Worm (Caenorhabditis elegans): ENCODE measurements around the gene ttr-54.

Gene ttr-54

ce11 chrIV:10177779-10178178 is 22.2 kb downstream of the ttr-54 start, which contains the start of gene mspn-1:
TSS of gene mspn-1 (plus strand) at chrIV:10177968.
- no peak for TF ChIP-seq egl-5 (tag; optimal IDR thresholded peaks at IDR 0.05)
- TF ChIP-seq nhr-11 (tag; optimal IDR thresholded peaks at IDR 0.05) = no peak
- no peak for TF ChIP-seq nfya-1 (tag; optimal IDR thresholded peaks at IDR 0.05; ENCODE audit: insufficient read depth)
- TF ChIP-seq daf-12 (tag; optimal IDR thresholded peaks at IDR 0.05) = no peak
- TF ChIP-seq snpc-4 (tag; optimal IDR thresholded peaks at IDR 0.05) = no peak
- no peak for TF ChIP-seq egl-27 (tag; optimal IDR thresholded peaks at IDR 0.05)
- no peak for TF ChIP-seq ceh-16 (tag; optimal IDR thresholded peaks at IDR 0.05)
- no peak for TF ChIP-seq pha-4 (tag; optimal IDR thresholded peaks at IDR 0.05)
- no peak for TF ChIP-seq nhr-28 (tag; optimal IDR thresholded peaks at IDR 0.05)
- TF ChIP-seq R02D3.7 (tag; optimal IDR thresholded peaks at IDR 0.05) = no peak
- TF ChIP-seq hmg-11 (tag; optimal IDR thresholded peaks at IDR 0.05) = no peak
- TF ChIP-seq elt-2 (tag; optimal IDR thresholded peaks at IDR 0.05) = no peak
- no peak for TF ChIP-seq nhr-12 (tag; optimal IDR thresholded peaks at IDR 0.05)

ce11 chrIV:10180133-10180749 is 24.7 kb downstream of the ttr-54 start, which contains the start of gene gta-1:
TSS of gene gta-1 (plus strand) at chrIV:10180660.
- TF ChIP-seq ceh-16 (tag; optimal IDR thresholded peaks at IDR 0.05) (no peak), egl-5 (tag; optimal IDR thresholded peaks at IDR 0.05) (peak; percentile 52), elt-1 (tag; optimal IDR thresholded peaks at IDR 0.05) (no peak), nfya-1 (tag; optimal IDR thresholded peaks at IDR 0.05; ENCODE audit: insufficient read depth) (peak; percentile 37), nhr-23 (tag; optimal IDR thresholded peaks at IDR 0.05) (no peak), elt-3 (tag; optimal IDR thresholded peaks at IDR 0.05) (no peak), hmg-11 (tag; optimal IDR thresholded peaks at IDR 0.05) (peak; percentile 18), ceh-28 (tag; optimal IDR thresholded peaks at IDR 0.05) (peak; percentile 14), ama-1 (optimal IDR thresholded peaks at IDR 0.05) (no peak), pha-4 (tag; optimal IDR thresholded peaks at IDR 0.05) (no peak), unc-39 (tag; optimal IDR thresholded peaks at IDR 0.05) (no peak)

ce11 chrIV:10188505-10188904 is 32.9 kb downstream of the ttr-54 start:
- TF ChIP-seq fkh-10 (GFP tag; optimal IDR thresholded peaks at IDR 0.05) = peak; percentile 62
- no peak for TF ChIP-seq unc-62 (GFP tag; optimal IDR thresholded peaks at IDR 0.05)
- no peak for TF ChIP-seq egl-5 (tag; optimal IDR thresholded peaks at IDR 0.05)
- TF ChIP-seq ceh-82 (tag; optimal IDR thresholded peaks at IDR 0.05) = no peak
- TF ChIP-seq zag-1 (tag; optimal IDR thresholded peaks at IDR 0.05) = no peak
- no peak for TF ChIP-seq elt-3 (tag; optimal IDR thresholded peaks at IDR 0.05)

- TF ChIP-seq nfya-1 (tag; optimal IDR thresholded peaks at IDR 0.05; ENCODE audit: insufficient read depth) = no peak
- TF ChIP-seq daf-12 (tag; optimal IDR thresholded peaks at IDR 0.05) = no peak
- TF ChIP-seq mdl-1 (tag; optimal IDR thresholded peaks at IDR 0.05) = no peak
- TF ChIP-seq nhr-77 (tag; optimal IDR thresholded peaks at IDR 0.05) = no peak
- no peak for TF ChIP-seq fkh-10 (GFP tag; optimal IDR thresholded peaks at IDR 0.05)
- TF ChIP-seq eor-1 (tag; optimal IDR thresholded peaks at IDR 0.05) = no peak
- no peak for TF ChIP-seq nhr-43 (tag; optimal IDR thresholded peaks at IDR 0.05; ENCODE audit: poor library complexity, severe bottlenecking)
- TF ChIP-seq unc-39 (tag; optimal IDR thresholded peaks at IDR 0.05) = no peak
- no peak for TF ChIP-seq egl-5 (tag; optimal IDR thresholded peaks at IDR 0.05)
- no peak for TF ChIP-seq lsy-12 (tag; optimal IDR thresholded peaks at IDR 0.05)
Measured at ce11 chrIV:10190586-10190985, 35.0 kb downstream of the ttr-54 start.

- TF ChIP-seq lsy-12 (tag; optimal IDR thresholded peaks at IDR 0.05) (no peak), fkh-10 (GFP tag; optimal IDR thresholded peaks at IDR 0.05) (peak; percentile 84), pha-4 (tag; optimal IDR thresholded peaks at IDR 0.05) (no peak)
Measured at ce11 chrIV:10191498-10191897, 35.9 kb downstream of the ttr-54 start.

- TF ChIP-seq elt-3 (tag; optimal IDR thresholded peaks at IDR 0.05) = no peak
- no peak for TF ChIP-seq nhr-43 (tag; optimal IDR thresholded peaks at IDR 0.05; ENCODE audit: poor library complexity, severe bottlenecking)
- no peak for TF ChIP-seq fkh-2 (tag; optimal IDR thresholded peaks at IDR 0.05)
- no peak for TF ChIP-seq elt-1 (tag; optimal IDR thresholded peaks at IDR 0.05)
- TF ChIP-seq aly-2 (tag; optimal IDR thresholded peaks at IDR 0.05) = no peak
- no peak for TF ChIP-seq ZK546.5 (tag; optimal IDR thresholded peaks at IDR 0.05)
- TF ChIP-seq egl-5 (tag; optimal IDR thresholded peaks at IDR 0.05) = no peak
- no peak for TF ChIP-seq R02D3.7 (tag; optimal IDR thresholded peaks at IDR 0.05)
- no peak for TF ChIP-seq hmg-11 (tag; optimal IDR thresholded peaks at IDR 0.05)
- no peak for TF ChIP-seq ztf-11 (tag; optimal IDR thresholded peaks at IDR 0.05)
- TF ChIP-seq nhr-76 (tag; optimal IDR thresholded peaks at IDR 0.05) = no peak
- no peak for TF ChIP-seq nhr-237 (tag; optimal IDR thresholded peaks at IDR 0.05)
- TF ChIP-seq ztf-4 (tag; optimal IDR thresholded peaks at IDR 0.05) = no peak
- no peak for TF ChIP-seq nfya-1 (tag; optimal IDR thresholded peaks at IDR 0.05; ENCODE audit: insufficient read depth)
- TF ChIP-seq lin-39 (tag; optimal IDR thresholded peaks at IDR 0.05) = no peak
Measured at ce11 chrIV:10194345-10194744, 38.8 kb downstream of the ttr-54 start, which contains the start of gene ptrg-1. TSS of gene ptrg-1 (minus strand) at chrIV:10194445.
